Worm (Caenorhabditis elegans): Measurements from ENCODE around the gene clec-245.

The clec-245 gene

ce11 chrV:18167161-18167560, 21.1 kb downstream of the clec-245 start, which contains the start of gene C14A6.6:
Gene C14A6.6, minus strand, starts transcription at chrV:18167261.
- TF ChIP-seq unc-62 (GFP tag; optimal IDR thresholded peaks at IDR 0.05) = no peak

DNA sequence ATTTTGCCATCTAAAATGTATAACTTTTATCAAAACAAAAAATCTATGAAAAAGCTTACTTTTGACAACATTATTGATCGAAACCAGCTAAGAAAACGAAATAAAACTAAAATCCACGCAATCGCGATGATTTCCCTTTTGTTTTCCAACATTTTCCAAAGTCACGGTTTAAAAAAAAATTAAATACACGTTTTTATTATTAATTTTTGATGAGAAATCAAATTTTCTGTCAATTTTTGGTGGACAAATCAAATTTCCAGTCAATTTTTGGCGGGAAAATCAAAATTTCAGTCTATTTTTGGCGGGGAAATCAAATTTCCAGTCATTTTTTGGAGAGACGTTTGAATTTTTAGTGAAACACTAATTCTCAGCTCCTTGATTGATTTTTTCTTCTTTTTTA, 23.5 kb downstream of the clec-245 start, which contains the start of gene C14A6.5:
Gene C14A6.5 (minus strand): TSS at position 101 of the 400 bp plus-strand sequence.
- TF ChIP-seq unc-62 (GFP tag; optimal IDR thresholded peaks at IDR 0.05) = no peak

DNA sequence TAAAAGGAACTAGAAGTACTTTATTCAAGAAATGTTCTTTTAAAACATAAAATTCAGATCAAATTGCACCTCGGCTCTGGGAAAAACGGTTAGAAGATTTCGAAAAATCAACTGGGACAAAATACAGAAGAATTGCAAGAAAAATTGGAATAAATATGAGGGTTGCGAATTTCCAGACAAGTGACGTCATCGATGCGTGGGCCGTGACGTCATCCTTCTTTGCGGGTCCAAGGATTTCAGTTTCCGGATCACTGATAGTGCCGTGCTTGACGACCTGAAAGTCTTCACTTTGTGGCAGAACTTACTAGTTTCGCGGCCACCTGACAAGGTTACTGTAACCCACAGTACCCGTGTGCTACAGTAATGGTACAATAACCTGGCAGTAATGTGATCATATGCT, 24.8 kb downstream of the clec-245 start:
- TF ChIP-seq unc-62 (GFP tag; optimal IDR thresholded peaks at IDR 0.05) = no peak

DNA sequence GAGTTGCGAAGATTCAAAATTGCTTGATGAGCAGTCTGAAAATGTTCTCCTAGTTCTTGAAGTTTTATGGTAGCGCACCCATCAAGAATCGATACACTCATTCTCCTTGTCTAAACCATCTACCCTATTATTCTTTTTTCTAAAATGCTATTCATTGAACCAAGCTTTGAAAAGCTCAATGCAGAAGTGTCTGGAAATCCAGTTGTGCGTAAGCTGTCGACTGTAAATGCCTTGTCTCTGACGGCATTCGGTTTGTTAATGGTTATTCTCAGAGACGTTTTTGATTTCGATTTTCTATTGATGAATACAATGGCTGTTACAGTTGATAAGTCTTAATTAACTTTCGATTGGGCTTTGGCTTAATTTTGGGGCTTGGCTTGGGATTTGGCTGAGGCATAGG, 25.7 kb downstream of the clec-245 start, which contains the start of gene C14A6.12:
Gene C14A6.12 (minus strand): TSS at position 101 of the 400 bp plus-strand sequence.
- TF ChIP-seq unc-62 (GFP tag; optimal IDR thresholded peaks at IDR 0.05) = no peak

ce11 chrV:18161228-18161627, 27.0 kb downstream of the clec-245 start, which contains the start of gene C14A6.13:
Gene C14A6.13, minus strand, starts transcription at chrV:18161328.
- no peak for TF ChIP-seq unc-62 (GFP tag; optimal IDR thresholded peaks at IDR 0.05)

DNA sequence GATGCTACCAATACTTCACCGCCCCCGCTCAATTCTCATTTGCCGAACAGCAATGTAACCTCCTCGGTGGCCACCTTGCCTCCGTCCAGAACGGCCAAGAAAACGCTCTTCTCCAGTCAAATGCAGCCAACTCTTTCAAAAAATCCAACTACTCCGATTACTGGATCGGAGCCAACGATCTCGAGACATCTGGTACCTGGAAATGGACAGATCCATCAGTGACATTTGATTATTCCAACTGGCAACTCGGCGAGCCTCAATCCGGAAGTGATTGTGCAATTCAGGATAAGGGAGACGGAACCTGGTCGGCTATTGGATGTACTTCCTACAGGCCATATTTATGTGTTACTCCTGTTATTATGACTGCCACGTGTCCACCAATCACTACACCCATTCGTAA, 30.1 kb downstream of the clec-245 start:
- TF ChIP-seq unc-62 (GFP tag; optimal IDR thresholded peaks at IDR 0.05) = no peak

- no peak for TF ChIP-seq unc-62 (GFP tag; optimal IDR thresholded peaks at IDR 0.05)
Observed at ce11 chrV:18157707-18158106, 30.5 kb downstream of the clec-245 start, which contains the start of gene clec-48. Gene clec-48, plus strand, starts transcription at chrV:18158026.

DNA sequence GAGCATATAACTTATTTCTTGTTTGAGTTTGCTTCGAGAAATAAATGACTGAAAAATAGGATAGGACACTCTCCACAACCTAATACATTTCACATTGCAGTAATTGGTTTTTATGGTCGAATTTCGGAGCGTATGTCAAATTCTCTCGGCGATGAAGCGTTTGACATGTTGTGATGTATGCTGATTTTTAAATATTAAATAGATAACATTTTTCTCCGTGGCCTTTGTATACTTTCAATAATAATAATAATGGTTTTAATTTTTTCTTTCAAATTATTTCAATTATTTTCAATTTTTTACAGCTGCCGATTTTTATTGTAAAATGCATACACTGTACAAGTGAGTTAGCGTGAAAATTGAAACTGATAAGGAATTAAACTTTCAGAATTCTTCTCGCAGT, 42.2 kb downstream of the clec-245 start, which contains the start of gene C14A6.3:
Gene C14A6.3 (plus strand): TSS at position 301 of the 400 bp plus-strand sequence.
- TF ChIP-seq unc-62 (GFP tag; optimal IDR thresholded peaks at IDR 0.05) = no peak

- no peak for TF ChIP-seq unc-62 (GFP tag; optimal IDR thresholded peaks at IDR 0.05)
Observed at ce11 chrV:18144442-18144841, 43.8 kb downstream of the clec-245 start.

DNA sequence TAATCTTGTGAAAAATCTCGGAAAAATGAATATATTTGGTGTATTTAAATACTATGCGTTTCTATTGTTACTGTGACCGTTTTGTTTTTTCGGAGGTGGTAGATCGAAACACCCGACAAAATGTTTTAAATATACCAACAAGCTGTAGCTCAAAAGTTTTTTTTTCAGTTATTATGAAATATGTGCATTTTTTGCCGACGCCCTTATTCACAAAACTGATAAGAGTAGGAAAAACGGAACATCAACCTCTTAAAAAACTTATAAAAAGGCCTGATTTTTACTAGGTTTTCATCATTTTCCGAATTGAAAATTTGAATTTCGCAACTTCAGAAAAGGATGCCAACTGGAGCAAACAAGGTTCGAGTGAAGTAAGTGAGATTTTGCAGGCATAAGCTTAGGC, 44.8 kb downstream of the clec-245 start, which contains the start of gene Y37H2A.14:
Gene Y37H2A.14 (plus strand): TSS at position 301 of the 400 bp plus-strand sequence.
- no peak for TF ChIP-seq unc-62 (GFP tag; optimal IDR thresholded peaks at IDR 0.05)

ce11 chrV:18142549-18142948, 45.7 kb downstream of the clec-245 start, which contains the start of gene Y37H2A.13:
Gene Y37H2A.13, plus strand, starts transcription at chrV:18142849.
- TF ChIP-seq unc-62 (GFP tag; optimal IDR thresholded peaks at IDR 0.05) = no peak

- no peak for TF ChIP-seq unc-62 (GFP tag; optimal IDR thresholded peaks at IDR 0.05)
Observed at ce11 chrV:18141161-18141560, 47.1 kb downstream of the clec-245 start, which contains the start of gene Y37H2A.11. Gene Y37H2A.11, plus strand, starts transcription at chrV:18141461.

ce11 chrV:18138695-18139094, 49.5 kb downstream of the clec-245 start, which contains the start of gene Y37H2A.10:
Gene Y37H2A.10, plus strand, starts transcription at chrV:18138995.
- no peak for TF ChIP-seq unc-62 (GFP tag; optimal IDR thresholded peaks at IDR 0.05)

DNA sequence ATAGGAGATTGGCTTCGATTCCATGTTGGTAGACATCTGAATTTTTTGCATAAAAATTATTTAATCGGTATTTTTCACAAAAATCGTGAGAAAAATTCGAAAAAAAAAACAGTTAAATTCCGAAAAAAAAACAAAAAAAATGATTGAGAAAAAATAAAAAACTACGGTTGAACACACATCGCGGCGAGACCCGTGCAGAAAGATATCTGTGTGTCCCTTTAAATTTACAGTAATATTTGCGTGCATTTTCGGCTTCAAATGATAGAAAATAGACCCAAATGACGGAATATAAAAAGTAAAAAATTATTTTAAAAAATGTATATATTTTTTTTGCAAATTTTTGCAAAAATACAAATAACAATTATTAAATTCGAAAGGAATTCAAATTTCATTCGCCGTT, 50.5 kb downstream of the clec-245 start:
- TF ChIP-seq unc-62 (GFP tag; optimal IDR thresholded peaks at IDR 0.05) = no peak

All from whole organism, dauer.